Fruit fly (Drosophila melanogaster): Measurements from ENCODE around the gene sdt.

Gene sdt

dm6 chrX:8265261-8265660, 86.9 kb downstream of the sdt start:
- TF ChIP-seq insv (optimal IDR thresholded peaks at IDR 0.05) (no peak), Myc (optimal IDR thresholded peaks at IDR 0.05) (no peak), h (optimal IDR thresholded peaks at IDR 0.05) (no peak), psq (optimal IDR thresholded peaks at IDR 0.05) (no peak), Sin3A (optimal IDR thresholded peaks at IDR 0.05) (no peak), ttk (optimal IDR thresholded peaks at IDR 0.05) (no peak)

dm6 chrX:8271363-8272061, 93.2 kb downstream of the sdt start, which contains the start of gene Corp:
Gene Corp, minus strand, starts transcription at chrX:8271409.
- no peak for TF ChIP-seq psq (optimal IDR thresholded peaks at IDR 0.05)
- TF ChIP-seq Sin3A (optimal IDR thresholded peaks at IDR 0.05), result no peak
- TF ChIP-seq h (optimal IDR thresholded peaks at IDR 0.05), result no peak
- no peak for TF ChIP-seq insv (optimal IDR thresholded peaks at IDR 0.05)
- TF ChIP-seq ttk (optimal IDR thresholded peaks at IDR 0.05), result no peak
- TF ChIP-seq Myc (optimal IDR thresholded peaks at IDR 0.05), result no peak

dm6 chrX:8273291-8273690, 94.9 kb downstream of the sdt start, which contains the start of gene CG1636:
Gene CG1636, plus strand, starts transcription at chrX:8273412.
- TF ChIP-seq psq (optimal IDR thresholded peaks at IDR 0.05), result no peak
- TF ChIP-seq insv (optimal IDR thresholded peaks at IDR 0.05), result no peak
- no peak for TF ChIP-seq Myc (optimal IDR thresholded peaks at IDR 0.05)
- no peak for TF ChIP-seq h (optimal IDR thresholded peaks at IDR 0.05)
- TF ChIP-seq ttk (optimal IDR thresholded peaks at IDR 0.05), result no peak
- TF ChIP-seq Sin3A (optimal IDR thresholded peaks at IDR 0.05), result no peak

- TF ChIP-seq ttk (optimal IDR thresholded peaks at IDR 0.05), result no peak
- TF ChIP-seq h (optimal IDR thresholded peaks at IDR 0.05), result no peak
- TF ChIP-seq Myc (optimal IDR thresholded peaks at IDR 0.05), result no peak
- no peak for TF ChIP-seq Sin3A (optimal IDR thresholded peaks at IDR 0.05)
- TF ChIP-seq psq (optimal IDR thresholded peaks at IDR 0.05), result no peak
- no peak for TF ChIP-seq insv (optimal IDR thresholded peaks at IDR 0.05)
Observed at dm6 chrX:8273799-8274484, 95.6 kb downstream of the sdt start, which contains the start of gene CG15343. Gene CG15343, minus strand, starts transcription at chrX:8273806.

- TF ChIP-seq psq (optimal IDR thresholded peaks at IDR 0.05) (no peak), ttk (optimal IDR thresholded peaks at IDR 0.05) (no peak), Sin3A (optimal IDR thresholded peaks at IDR 0.05) (no peak), Myc (optimal IDR thresholded peaks at IDR 0.05) (no peak), h (optimal IDR thresholded peaks at IDR 0.05) (no peak), insv (optimal IDR thresholded peaks at IDR 0.05) (no peak)
Observed at dm6 chrX:8285052-8285451, 106.7 kb downstream of the sdt start.

- no peak for TF ChIP-seq insv (optimal IDR thresholded peaks at IDR 0.05)
- TF ChIP-seq Sin3A (optimal IDR thresholded peaks at IDR 0.05), result no peak
- no peak for TF ChIP-seq Myc (optimal IDR thresholded peaks at IDR 0.05)
- no peak for TF ChIP-seq psq (optimal IDR thresholded peaks at IDR 0.05)
- no peak for TF ChIP-seq ttk (optimal IDR thresholded peaks at IDR 0.05)
- TF ChIP-seq h (optimal IDR thresholded peaks at IDR 0.05), result no peak
Observed at dm6 chrX:8286859-8287258, 108.5 kb downstream of the sdt start.
